Worm (Caenorhabditis elegans): ENCODE measurements around the gene C17H12.37.

The C17H12.37 gene

ce11 chrIV:6790438-6791124 is 14.3 kb upstream of the C17H12.37 start, which contains the start of the genes C17H12.2 and vha-8 (continued):
- no peak for TF ChIP-seq mxl-2 (GFP tag; conservative IDR thresholded peaks at IDR 0.05)
- TF ChIP-seq T20F7.1 (GFP tag; optimal IDR thresholded peaks at IDR 0.05) = peak; percentile 85
- peak in 1 of 2 experiments; percentile 69 for TF ChIP-seq hif-1 (tag; optimal IDR thresholded peaks at IDR 0.05)
- TF ChIP-seq pha-4 (GFP tag; IDR thresholded peaks at IDR 0.05) = peak; percentile 77
- TF ChIP-seq pha-4 (tag; optimal IDR thresholded peaks at IDR 0.05) = peak; percentile 93
- peak; percentile 59 for TF ChIP-seq jun-1 (tag; optimal IDR thresholded peaks at IDR 0.05)
- TF ChIP-seq nhr-10 (tag; optimal IDR thresholded peaks at IDR 0.05) = no peak
- TF ChIP-seq snpc-4 (tag; optimal IDR thresholded peaks at IDR 0.05) = peak; percentile 53
- TF ChIP-seq nhr-111 (GFP tag; optimal IDR thresholded peaks at IDR 0.05) = no peak
- TF ChIP-seq nhr-25 (tag; optimal IDR thresholded peaks at IDR 0.05; ENCODE audit: borderline replicate concordance, insufficient read depth) = peak; percentile 87
- TF ChIP-seq php-3 (GFP tag; IDR thresholded peaks at IDR 0.05) = no peak
- peak; percentile 84 for TF ChIP-seq mdt-29 (GFP tag; IDR thresholded peaks at IDR 0.05)
- no peak for TF ChIP-seq dmd-8 (GFP tag; IDR thresholded peaks at IDR 0.05)
- TF ChIP-seq ces-1 (GFP tag; optimal IDR thresholded peaks at IDR 0.05) = peak; percentile 60
- TF ChIP-seq F44E2.7 (GFP tag; IDR thresholded peaks at IDR 0.05) = no peak
- no peak for TF ChIP-seq zip-11 (GFP tag; IDR thresholded peaks at IDR 0.05)
- no peak for TF ChIP-seq set-16 (GFP tag; IDR thresholded peaks at IDR 0.05)
- peak; percentile 90 for TF ChIP-seq mes-2 (tag; optimal IDR thresholded peaks at IDR 0.05; ENCODE audit: poor library complexity, severe bottlenecking)
- no peak for TF ChIP-seq egl-27 (tag; optimal IDR thresholded peaks at IDR 0.05)
- no peak for TF ChIP-seq skn-1 (tag; optimal IDR thresholded peaks at IDR 0.05)
- no peak for TF ChIP-seq zip-2 (tag; optimal IDR thresholded peaks at IDR 0.05)
- TF ChIP-seq ztf-11 (tag; optimal IDR thresholded peaks at IDR 0.05) = no peak
- TF ChIP-seq F49E8.2 (tag; optimal IDR thresholded peaks at IDR 0.05; ENCODE audit: borderline replicate concordance) = no peak
- TF ChIP-seq ZK546.5 (tag; optimal IDR thresholded peaks at IDR 0.05) = peak; percentile 1 to 30
- peak; percentile 80 for TF ChIP-seq lin-15B (tag; optimal IDR thresholded peaks at IDR 0.05)
- no peak for TF ChIP-seq daf-12 (tag; optimal IDR thresholded peaks at IDR 0.05)
- no peak for TF ChIP-seq lir-3 (tag; optimal IDR thresholded peaks at IDR 0.05)
- peak; percentile 60; the same call in 1 of the 2 replicates for TF ChIP-seq egl-43 (GFP tag; IDR thresholded peaks at IDR 0.05)
- peak; percentile 91 for TF ChIP-seq mxl-3 (GFP tag; optimal IDR thresholded peaks at IDR 0.05)
- no peak for TF ChIP-seq Y48G9A.11 (GFP tag; IDR thresholded peaks at IDR 0.05)
- TF ChIP-seq ceh-62 (tag; optimal IDR thresholded peaks at IDR 0.05) = no peak
- TF ChIP-seq nhr-237 (tag; optimal IDR thresholded peaks at IDR 0.05) = no peak
- TF ChIP-seq aha-1 (tag) = peak; percentile 97
- TF ChIP-seq daf-16 (GFP tag; optimal IDR thresholded peaks at IDR 0.05) = peak in 1 of 2 experiments; percentile 47
- peak; percentile 58 for TF ChIP-seq daf-16 (tag; optimal IDR thresholded peaks at IDR 0.05)
- peak; percentile 46; the same call in 1 of the 2 replicates for TF ChIP-seq vab-7 (GFP tag; IDR thresholded peaks at IDR 0.05)
- peak; percentile 46 for TF ChIP-seq ztf-7 (tag; optimal IDR thresholded peaks at IDR 0.05)
- TF ChIP-seq nhr-42 (GFP tag; IDR thresholded peaks at IDR 0.05) = no peak
- TF ChIP-seq dve-1 (tag; optimal IDR thresholded peaks at IDR 0.05; ENCODE audit: insufficient read depth) = peak; percentile 95
- TF ChIP-seq ceh-44 (GFP tag; IDR thresholded peaks at IDR 0.05) = 0 out of 2 replicates have a peak, but pooled peaks have one; percentile 11
- TF ChIP-seq unc-39 (tag; optimal IDR thresholded peaks at IDR 0.05) = no peak
- TF ChIP-seq R02D3.7 (tag; optimal IDR thresholded peaks at IDR 0.05) = no peak
- TF ChIP-seq zfp-2 (tag; optimal IDR thresholded peaks at IDR 0.05) = peak; percentile 54
- TF ChIP-seq daf-8 (GFP tag; IDR thresholded peaks at IDR 0.05) = no peak
- peak; percentile 90 for TF ChIP-seq rbr-2 (tag; optimal IDR thresholded peaks at IDR 0.05)
- TF ChIP-seq fos-1 (tag; optimal IDR thresholded peaks at IDR 0.05) = peak; percentile 2
- TF ChIP-seq sdz-12 (GFP tag; optimal IDR thresholded peaks at IDR 0.05) = no peak
- peak; percentile 90 for TF ChIP-seq pqm-1 (tag; optimal IDR thresholded peaks at IDR 0.05)
- no peak for TF ChIP-seq lin-29 (GFP tag; IDR thresholded peaks at IDR 0.05)
- peak; percentile 54 for TF ChIP-seq ceh-28 (tag; optimal IDR thresholded peaks at IDR 0.05)
- peak; percentile 91 for TF ChIP-seq hlh-11 (tag; optimal IDR thresholded peaks at IDR 0.05)
